Worm (Caenorhabditis elegans) whole organism, young adult: Measurements from ENCODE around the gene mboa-6.

Experiments used
- F49E8.2 ChIP-seq: sonication (generic microtip); optimal IDR thresholded peaks from 3 replicates; lab custom pipeline; 2017; ENCODE audit warnings: missing genetic modification characterization, mild to moderate bottlenecking, missing compliant biosample characterization, antibody characterized with exemption, moderate library complexity; ENCODE audit not compliant: insufficient read depth
- T26A5.8 ChIP-seq: sonication (generic microtip); optimal IDR thresholded peaks from 2 replicates; lab custom pipeline; 2016; ENCODE audit warnings: missing genetic modification characterization, missing compliant biosample characterization
- egrh-3 ChIP-seq: fragments of 200-800 bp; sonication (Bioruptor generic); IDR thresholded peaks from 2 replicates; pipeline ENCODE4 v1.3.6; 2022; ENCODE audit warnings: missing genetic modification reagents, missing genetic modification characterization, missing compliant biosample characterization
- gei-17 ChIP-seq: fragments of 200-800 bp; sonication (Bioruptor generic); optimal IDR thresholded peaks from 2 replicates; lab custom pipeline; 2018; ENCODE audit warnings: mild to moderate bottlenecking, missing genetic modification characterization, missing compliant biosample characterization

ce11 chrIII:1969802-1970201 is 8.1 kb upstream of the mboa-6 start, which contains the start of gene moa-1:
- TF ChIP-seq egrh-3 (GFP tag; lab: Robert Waterston, UW) (no peak), gei-17 (no peak), T26A5.8 (no peak), F49E8.2 (no peak)
